ENCODE assay signal across 2 fruit fly cellular contexts in the genomic region with DNA sequence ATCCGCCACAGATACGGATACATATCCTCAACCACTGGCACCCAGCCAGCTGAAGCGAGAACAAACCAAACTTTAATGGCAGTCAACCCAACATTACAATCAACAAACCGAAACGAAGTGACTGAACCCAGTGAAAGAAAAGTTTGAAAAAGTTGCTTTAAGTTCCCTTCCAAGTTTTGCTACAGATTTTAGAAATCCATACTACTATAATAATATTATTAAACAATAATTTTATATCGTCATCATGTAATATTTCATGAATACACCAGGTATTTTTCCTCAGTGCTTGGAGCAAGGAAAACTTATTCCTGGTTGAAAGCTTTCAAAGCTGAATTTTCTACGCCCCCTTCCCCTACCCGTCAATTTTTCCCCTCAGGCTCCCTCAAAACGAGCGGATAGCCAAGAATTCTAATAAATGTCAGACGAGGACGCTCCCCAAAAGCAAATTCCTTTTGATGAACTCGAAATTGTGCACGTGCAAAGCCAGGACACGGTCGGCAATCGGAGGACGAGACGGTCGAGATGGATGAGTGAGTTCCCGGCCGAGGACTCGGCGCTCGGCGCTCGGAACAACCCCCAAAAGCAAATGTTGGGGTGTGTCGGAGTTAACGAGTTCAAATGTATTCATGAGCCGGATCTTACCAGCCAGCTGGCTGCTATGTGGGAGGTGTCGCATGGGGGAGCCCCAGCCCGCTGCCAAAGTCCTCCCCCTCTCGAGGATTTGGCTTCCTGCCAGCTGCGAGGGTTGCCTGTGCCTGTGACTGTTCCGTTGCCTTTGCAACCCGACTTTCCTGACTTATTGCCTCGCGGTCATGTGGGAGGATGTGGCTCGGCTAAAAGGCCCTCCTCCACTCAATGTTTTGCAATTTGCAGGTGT.
A peak's percentile ranks its signal among the peaks of the same experiment; 100 is the strongest.
TF ChIP-seq lines count a peak whose summit lies in the region.

No protein-coding gene starts in this region.

TF ChIP-seq in whole organism, embryonic, 481 proteins besides CTCF, POLR2A, EP300 and RAD21 (continued from another document and continues in another):
- TF ChIP-seq CG4707 (GFP tag; optimal IDR thresholded peaks at IDR 0.05; lab: Kevin White, UChicago) (no peak), ind (GFP tag; optimal IDR thresholded peaks at IDR 0.05; lab: Kevin White, UChicago) (peak; percentile 44), Elba2 (GFP tag; optimal IDR thresholded peaks at IDR 0.05; lab: Kevin White, UChicago) (no peak), trem (tag; optimal IDR thresholded peaks at IDR 0.05; lab: Kevin White, UChicago) (peak; percentile 18), CG7357 (GFP tag; IDR thresholded peaks at IDR 0.05; lab: Robert Waterston, UW) (peak; percentile 58; the same call in 1 of the 3 replicates), al (GFP tag; IDR thresholded peaks at IDR 0.05; lab: Robert Waterston, UW) (no peak), Hmr (GFP tag; optimal IDR thresholded peaks at IDR 0.05; lab: Kevin White, UChicago) (peak; percentile 72), CG6175 (GFP tag; IDR thresholded peaks at IDR 0.05; lab: Robert Waterston, UW) (no peak), bcd (GFP tag; optimal IDR thresholded peaks at IDR 0.05; lab: Kevin White, UChicago) (peak; percentile 26), cwo (GFP tag; optimal IDR thresholded peaks at IDR 0.05; lab: Kevin White, UChicago) (peak; percentile 72), grau (tag; optimal IDR thresholded peaks at IDR 0.05; lab: Kevin White, UChicago) (peak; percentile 59), CG4820 (GFP tag; optimal IDR thresholded peaks at IDR 0.05; lab: Kevin White, UChicago) (peak; percentile 39), CG3163 (GFP tag; optimal IDR thresholded peaks at IDR 0.05; lab: Kevin White, UChicago) (no peak), CG10209 (GFP tag; optimal IDR thresholded peaks at IDR 0.05; lab: Kevin White, UChicago) (peak; percentile 3), D19A (tag; optimal IDR thresholded peaks at IDR 0.05; lab: Kevin White, UChicago) (peak; percentile 68), Antp (GFP tag; optimal IDR thresholded peaks at IDR 0.05; lab: Kevin White, UChicago) (peak; percentile 6), CG6654 (GFP tag; optimal IDR thresholded peaks at IDR 0.05; lab: Kevin White, UChicago) (peak; percentile 21), chm (GFP tag; IDR thresholded peaks at IDR 0.05; lab: Robert Waterston, UW) (peak; percentile 37; the same call in 1 of the 2 replicates), NfI (GFP tag; optimal IDR thresholded peaks at IDR 0.05; lab: Kevin White, UChicago) (peak; percentile 35), CG2129 (GFP tag; IDR thresholded peaks at IDR 0.05; lab: Robert Waterston, UW; ENCODE audit: partially characterized antibody) (no peak), lmd (GFP tag; IDR thresholded peaks at IDR 0.05; lab: Robert Waterston, UW) (peak; percentile 68), sima (GFP tag; optimal IDR thresholded peaks at IDR 0.05; lab: Kevin White, UChicago) (no peak), ham (GFP tag; IDR thresholded peaks at IDR 0.05; lab: Robert Waterston, UW) (no peak), Oli (tag; optimal IDR thresholded peaks at IDR 0.05; lab: Kevin White, UChicago) (peak; percentile 50), Taf1 (GFP tag; IDR thresholded peaks at IDR 0.05; lab: Robert Waterston, UW) (peak; percentile 45; the same call in 1 of the 2 replicates), Hsf (GFP tag; optimal IDR thresholded peaks at IDR 0.05; lab: Kevin White, UChicago) (no peak), CG10565 (GFP tag; optimal IDR thresholded peaks at IDR 0.05; lab: Kevin White, UChicago) (no peak), CG14667 (GFP tag; IDR thresholded peaks at IDR 0.05; lab: Robert Waterston, UW) (peak; percentile 48; the same call in 1 of the 2 replicates), Atf-2 (GFP tag; optimal IDR thresholded peaks at IDR 0.05; lab: Kevin White, UChicago) (no peak), CG9215 (GFP tag; IDR thresholded peaks at IDR 0.05; lab: Robert Waterston, UW) (0 out of 2 replicates have a peak, but pooled peaks have one; percentile 40), CG14710 (tag; optimal IDR thresholded peaks at IDR 0.05; lab: Kevin White, UChicago) (peak; percentile 33), Med (GFP tag; lab: Kevin White, UChicago) (peak; percentile 59), CG7786 (GFP tag; optimal IDR thresholded peaks at IDR 0.05; lab: Kevin White, UChicago) (no peak), CG12219 (GFP tag; optimal IDR thresholded peaks at IDR 0.05; lab: Kevin White, UChicago) (peak; percentile 6), fu2 (GFP tag; optimal IDR thresholded peaks at IDR 0.05; lab: Kevin White, UChicago) (no peak), Mrtf (GFP tag; IDR thresholded peaks at IDR 0.05; lab: Robert Waterston, UW) (0 out of 3 replicates have a peak, but pooled peaks have one; percentile 22), ewg (GFP tag; optimal IDR thresholded peaks at IDR 0.05; lab: Kevin White, UChicago) (peak; percentile 1), CG15696 (tag; optimal IDR thresholded peaks at IDR 0.05; lab: Kevin White, UChicago) (peak; percentile 23), fd96Cb (tag; optimal IDR thresholded peaks at IDR 0.05; lab: Kevin White, UChicago) (peak; percentile 69), CG17359 (tag; optimal IDR thresholded peaks at IDR 0.05; lab: Kevin White, UChicago) (peak; percentile 78), nom (GFP tag; optimal IDR thresholded peaks at IDR 0.05; lab: Kevin White, UChicago) (no peak), vnd (GFP tag; IDR thresholded peaks at IDR 0.05; lab: Robert Waterston, UW; ENCODE audit: partially characterized antibody) (no peak), CG4617 (GFP tag; optimal IDR thresholded peaks at IDR 0.05; lab: Kevin White, UChicago; ENCODE audit: borderline replicate concordance) (no peak), gcm2 (GFP tag; optimal IDR thresholded peaks at IDR 0.05; lab: Kevin White, UChicago) (no peak), CG6683 (GFP tag; optimal IDR thresholded peaks at IDR 0.05; lab: Kevin White, UChicago) (peak; percentile 63), bsh (GFP tag; optimal IDR thresholded peaks at IDR 0.05; lab: Kevin White, UChicago) (peak in 1 of 2 experiments; percentile 54), CG10431 (GFP tag; optimal IDR thresholded peaks at IDR 0.05; lab: Kevin White, UChicago) (no peak), chif (GFP tag; optimal IDR thresholded peaks at IDR 0.05; lab: Kevin White, UChicago) (no peak), zfh1 (GFP tag; IDR thresholded peaks at IDR 0.05; lab: Robert Waterston, UW) (peak; percentile 50; the same call in 2 of the 3 replicates), twi (tag; optimal IDR thresholded peaks at IDR 0.05; lab: Kevin White, UChicago) (no peak), caup (GFP tag; optimal IDR thresholded peaks at IDR 0.05; lab: Kevin White, UChicago; ENCODE audit: severe bottlenecking) (peak; percentile 58), CG8388 (GFP tag; optimal IDR thresholded peaks at IDR 0.05; lab: Kevin White, UChicago) (peak; percentile 50), Fer2 (tag; optimal IDR thresholded peaks at IDR 0.05; lab: Kevin White, UChicago) (peak; percentile 36), CG18262 (tag; optimal IDR thresholded peaks at IDR 0.05; lab: Kevin White, UChicago) (peak; percentile 60), lola (GFP tag; optimal IDR thresholded peaks at IDR 0.05; lab: Kevin White, UChicago) (no peak), wek (GFP tag; optimal IDR thresholded peaks at IDR 0.05; lab: Kevin White, UChicago) (no peak), vfl (GFP tag; optimal IDR thresholded peaks at IDR 0.05; lab: Kevin White, UChicago) (no peak), CG32767 (GFP tag; IDR thresholded peaks at IDR 0.05; lab: Robert Waterston, UW) (no peak), ssp (GFP tag; IDR thresholded peaks at IDR 0.05; lab: Robert Waterston, UW) (peak; percentile 55), cg (GFP tag; optimal IDR thresholded peaks at IDR 0.05; lab: Kevin White, UChicago) (no peak)

TF ChIP-seq in whole organism, prepupa, 60 proteins besides CTCF, POLR2A, EP300 and RAD21 (continued from another document):
- no peak for TF ChIP-seq CG1621 (tag; optimal IDR thresholded peaks at IDR 0.05; lab: Kevin White, UChicago)
- TF ChIP-seq CG8319 (GFP tag; optimal IDR thresholded peaks at IDR 0.05; lab: Kevin White, UChicago), result peak; percentile 2
- peak; percentile 35 for TF ChIP-seq CG3032 (tag; optimal IDR thresholded peaks at IDR 0.05; lab: Kevin White, UChicago)
- TF ChIP-seq CG10631 (GFP tag; optimal IDR thresholded peaks at IDR 0.05; lab: Kevin White, UChicago), result peak; percentile 48
- TF ChIP-seq Hr38 (GFP tag; optimal IDR thresholded peaks at IDR 0.05; lab: Kevin White, UChicago), result no peak
- TF ChIP-seq Blimp-1 (GFP tag; optimal IDR thresholded peaks at IDR 0.05; lab: Kevin White, UChicago), result no peak
- peak in 1 of 2 experiments; percentile 36 for TF ChIP-seq ss (GFP tag; optimal IDR thresholded peaks at IDR 0.05; lab: Kevin White, UChicago)
- peak; percentile 9 for TF ChIP-seq CG6276 (GFP tag; optimal IDR thresholded peaks at IDR 0.05; lab: Kevin White, UChicago)
- TF ChIP-seq CG6163 (GFP tag; IDR thresholded peaks at IDR 0.05; lab: Robert Waterston, UW), result peak; percentile 58; the same call in 2 of the 3 replicates
TF ChIP-seq in whole organism, prepupa: peak in this region for 20.
